Fruit fly (Drosophila melanogaster) whole organism, prepupa: ENCODE results near the gene CG32187.

Experiments used
- CG10631 ChIP-seq: fragments of 200-800 bp; sonication (Bioruptor generic); optimal IDR thresholded peaks from 2 replicates; lab custom pipeline; 2016; ENCODE audit warnings: missing biosample characterization, missing genetic modification characterization
- CG11762 ChIP-seq: fragments of 200-800 bp; sonication (Bioruptor generic); optimal IDR thresholded peaks from 3 replicates; lab custom pipeline; 2016; ENCODE audit warnings: missing biosample characterization, missing genetic modification characterization; ENCODE audit not compliant: insufficient read depth
- CG15336 ChIP-seq: fragments of 200-800 bp; sonication (Bioruptor generic); IDR thresholded peaks from 2 replicates; pipeline ENCODE4 v1.3.6; 2022; ENCODE audit warnings: missing biosample characterization, missing genetic modification characterization
- CG16779 ChIP-seq: fragments of 200-800 bp; sonication (Bioruptor generic); optimal IDR thresholded peaks from 3 replicates; lab custom pipeline; 2017; ENCODE audit warnings: missing biosample characterization, mild to moderate bottlenecking, missing genetic modification characterization
- CG3032 ChIP-seq: fragments of 200-800 bp; optimal IDR thresholded peaks from 2 replicates; lab custom pipeline; 2019; ENCODE audit warnings: missing biosample characterization, mild to moderate bottlenecking, missing genetic modification characterization, moderate library complexity
- CG31627 ChIP-seq: fragments of 200-800 bp; sonication (Bioruptor generic); optimal IDR thresholded peaks from 3 replicates; lab custom pipeline; 2016; ENCODE audit warnings: missing biosample characterization, missing genetic modification characterization
- CG32006 ChIP-seq: fragments of 200-800 bp; sonication (Bioruptor generic); optimal IDR thresholded peaks from 3 replicates; lab custom pipeline; 2017; ENCODE audit warnings: missing biosample characterization, mild to moderate bottlenecking, missing genetic modification characterization
- CG34406 ChIP-seq: fragments of 200-800 bp; sonication (Bioruptor generic); optimal IDR thresholded peaks from 3 replicates; lab custom pipeline; 2016; ENCODE audit warnings: missing biosample characterization, missing genetic modification characterization
- CG6163 ChIP-seq: fragments of 200-800 bp; sonication (Bioruptor generic); IDR thresholded peaks from 3 replicates; pipeline ENCODE4 v1.3.6; 2022; ENCODE audit warnings: missing biosample characterization, missing genetic modification characterization
- CG6792 ChIP-seq: fragments of 200-800 bp; sonication (Bioruptor generic); optimal IDR thresholded peaks from 3 replicates; lab custom pipeline; 2016; ENCODE audit warnings: missing biosample characterization, missing genetic modification characterization
- CG8119 ChIP-seq: fragments of 200-800 bp; sonication (Bioruptor generic); IDR thresholded peaks from 3 replicates; pipeline ENCODE4 v1.3.6; 2022; ENCODE audit warnings: missing biosample characterization, missing genetic modification characterization
- CG9139 ChIP-seq: fragments of 200-800 bp; sonication (Bioruptor generic); optimal IDR thresholded peaks from 3 replicates; lab custom pipeline; 2017; ENCODE audit warnings: missing biosample characterization, mild to moderate bottlenecking, missing genetic modification characterization
- Eip75B ChIP-seq: fragments of 200-800 bp; sonication (Bioruptor generic); optimal IDR thresholded peaks from 3 replicates; lab custom pipeline; 2016; ENCODE audit warnings: missing biosample characterization, missing genetic modification characterization
- Eip78C ChIP-seq: fragments of 200-800 bp; sonication (Bioruptor generic); peaks from one replicate; lab custom pipeline; 2016; ENCODE audit warnings: missing biosample characterization, missing genetic modification characterization
- Eip93F ChIP-seq: fragments of 200-800 bp; sonication (Bioruptor generic); optimal IDR thresholded peaks from 2 replicates; lab custom pipeline; 2016; ENCODE audit warnings: missing biosample characterization, mild to moderate bottlenecking, missing genetic modification characterization
- Ets21C ChIP-seq: fragments of 200-800 bp; sonication (Bioruptor generic); optimal IDR thresholded peaks from 3 replicates; lab custom pipeline; 2016; ENCODE audit warnings: missing biosample characterization, missing genetic modification characterization
- Ets96B ChIP-seq: fragments of 200-800 bp; optimal IDR thresholded peaks from 2 replicates; lab custom pipeline; 2019; ENCODE audit warnings: missing biosample characterization, mild to moderate bottlenecking, missing genetic modification characterization, moderate library complexity
- Hr38 ChIP-seq: sonication (Bioruptor generic); optimal IDR thresholded peaks from 2 replicates; lab custom pipeline; 2016; ENCODE audit warnings: missing biosample characterization, missing genetic modification characterization
- Hr4 ChIP-seq: fragments of 200-800 bp; sonication (Bioruptor generic); optimal IDR thresholded peaks from 3 replicates; lab custom pipeline; 2016; ENCODE audit warnings: missing biosample characterization, missing genetic modification characterization
- Lpt ChIP-seq: fragments of 200-800 bp; sonication (Bioruptor generic); optimal IDR thresholded peaks from 3 replicates; lab custom pipeline; 2016; ENCODE audit warnings: missing biosample characterization, missing genetic modification characterization
- OdsH ChIP-seq: fragments of 200-800 bp; sonication (Bioruptor generic); optimal IDR thresholded peaks from 3 replicates; lab custom pipeline; 2016; ENCODE audit warnings: missing biosample characterization, missing genetic modification characterization
- Smox ChIP-seq: fragments of 200-800 bp; sonication (Bioruptor generic); optimal IDR thresholded peaks from 3 replicates; lab custom pipeline; 2016; ENCODE audit warnings: missing biosample characterization, missing genetic modification characterization
- Sox102F ChIP-seq: fragments of 200-800 bp; sonication (Bioruptor generic); optimal IDR thresholded peaks from 2 replicates; lab custom pipeline; 2016; ENCODE audit warnings: missing biosample characterization, mild to moderate bottlenecking, missing genetic modification characterization
- Sox14 ChIP-seq: fragments of 200-800 bp; sonication (Bioruptor generic); optimal IDR thresholded peaks from 3 replicates; lab custom pipeline; 2016; ENCODE audit warnings: missing biosample characterization, missing genetic modification characterization
- Sox15 ChIP-seq: fragments of 200-800 bp; sonication (Bioruptor generic); optimal IDR thresholded peaks from 3 replicates; lab custom pipeline; 2016; ENCODE audit warnings: missing biosample characterization, missing genetic modification characterization
- achi ChIP-seq: fragments of 200-800 bp; sonication (Bioruptor generic); optimal IDR thresholded peaks from 3 replicates; lab custom pipeline; 2016; ENCODE audit warnings: missing biosample characterization, missing genetic modification characterization
- acj6 ChIP-seq: fragments of 200-800 bp; sonication (Bioruptor generic); optimal IDR thresholded peaks from 3 replicates; lab custom pipeline; 2016; ENCODE audit warnings: missing biosample characterization, missing genetic modification characterization
- cyc ChIP-seq: fragments of 200-800 bp; sonication (Bioruptor generic); optimal IDR thresholded peaks from 3 replicates; lab custom pipeline; 2016; ENCODE audit warnings: missing biosample characterization, missing genetic modification characterization
- dac ChIP-seq: fragments of 200-800 bp; sonication (Bioruptor generic); optimal IDR thresholded peaks from 2 replicates; lab custom pipeline; 2017; ENCODE audit warnings: missing biosample characterization, mild to moderate bottlenecking, missing genetic modification characterization
- eg ChIP-seq: fragments of 200-800 bp; sonication (Bioruptor generic); IDR thresholded peaks from 3 replicates; pipeline ENCODE4 v1.3.6; 2022; ENCODE audit warnings: missing biosample characterization, missing genetic modification characterization
- esn ChIP-seq: fragments of 200-800 bp; sonication (Bioruptor generic); optimal IDR thresholded peaks from 2 replicates; lab custom pipeline; 2016; ENCODE audit warnings: missing biosample characterization, mild to moderate bottlenecking, missing genetic modification characterization, moderate library complexity
- fd85E ChIP-seq: fragments of 200-800 bp; sonication (Bioruptor generic); optimal IDR thresholded peaks from 3 replicates; lab custom pipeline; 2016; ENCODE audit warnings: missing biosample characterization, missing genetic modification characterization
- fkh ChIP-seq: fragments of 200-800 bp; sonication (Bioruptor generic); optimal IDR thresholded peaks from 3 replicates; lab custom pipeline; 2017; ENCODE audit warnings: missing biosample characterization, mild to moderate bottlenecking, missing genetic modification characterization, moderate library complexity
- lz ChIP-seq: fragments of 200-800 bp; sonication (Bioruptor generic); optimal IDR thresholded peaks from 3 replicates; lab custom pipeline; 2016; ENCODE audit warnings: missing biosample characterization, missing genetic modification characterization
- ss ChIP-seq, 2 experiments: fragments of 200-800 bp; sonication (Bioruptor generic); optimal IDR thresholded peaks; 2 replicates in 1 of 2; 3 replicates in 1 of 2; lab custom pipeline; 2017 to 2018; ENCODE audit warnings: mild to moderate bottlenecking in 2 of 2, missing biosample characterization in 2 of 2, missing genetic modification characterization in 2 of 2, moderate library complexity in 1 of 2
- svp ChIP-seq: fragments of 200-800 bp; sonication (Bioruptor generic); peaks from one replicate; lab custom pipeline; 2016; ENCODE audit warnings: missing biosample characterization, missing genetic modification characterization
- vri ChIP-seq: fragments of 200-800 bp; sonication (Bioruptor generic); optimal IDR thresholded peaks from 3 replicates; lab custom pipeline; 2016; ENCODE audit warnings: missing biosample characterization, mild to moderate bottlenecking, missing genetic modification characterization

CG32187 gene

DNA sequence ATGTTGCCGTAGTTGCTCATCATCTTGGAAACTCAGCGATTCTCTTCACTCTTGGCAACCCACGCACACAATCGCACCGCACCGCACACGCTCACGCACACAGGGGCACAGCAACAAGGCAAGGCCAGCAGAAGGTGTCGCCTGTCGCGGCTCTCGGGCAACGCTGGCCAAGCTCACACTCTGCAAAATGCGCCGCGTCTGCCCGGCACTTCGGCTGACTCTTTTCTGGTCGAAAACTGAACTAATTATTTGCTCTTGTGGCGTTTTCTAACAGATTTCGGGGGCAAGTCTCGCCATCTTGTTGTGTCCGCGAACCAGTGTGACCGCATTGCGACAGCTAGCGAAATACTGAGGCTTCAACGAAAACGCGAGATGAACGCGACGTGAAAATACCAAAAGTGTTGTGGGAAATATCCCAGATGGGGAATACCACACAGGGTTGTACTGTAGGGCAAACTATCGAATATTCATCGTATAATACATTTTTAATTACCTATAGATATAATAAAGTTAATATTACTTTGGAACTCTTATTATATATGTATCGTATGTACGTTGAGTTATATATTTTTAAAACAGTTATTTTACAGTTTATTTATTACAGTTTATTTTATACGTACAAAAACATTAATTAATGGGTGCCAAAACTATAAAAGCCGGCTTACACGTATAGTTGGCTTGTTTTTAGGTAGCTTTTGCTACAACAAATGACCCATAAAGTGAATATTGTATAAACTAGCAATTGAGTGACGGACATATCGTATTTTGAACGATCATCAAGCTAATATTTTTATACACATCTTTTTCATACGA lies 40.2 kb upstream of the CG32187 start, which contains the start of the genes MED19 and CG7430 (continued):
- no peak for TF ChIP-seq Eip75B (GFP tag; lab: Kevin White, UChicago)
- peak; percentile 2 for TF ChIP-seq cyc
- no peak for TF ChIP-seq CG34406 (GFP tag; lab: Kevin White, UChicago)
- no peak for TF ChIP-seq OdsH (GFP tag; lab: Kevin White, UChicago)
- no peak for TF ChIP-seq Ets96B (tag; lab: Kevin White, UChicago)
- peak; percentile 56 for TF ChIP-seq Eip78C (GFP tag; lab: Kevin White, UChicago)
- no peak for TF ChIP-seq Eip93F (GFP tag; lab: Kevin White, UChicago)
- TF ChIP-seq Lpt, result no peak
- TF ChIP-seq Hr4 (GFP tag; lab: Kevin White, UChicago), result no peak
- no peak for TF ChIP-seq dac (GFP tag; lab: Kevin White, UChicago)
- TF ChIP-seq achi, result no peak
- peak; percentile 20 for TF ChIP-seq esn (GFP tag; lab: Kevin White, UChicago)
- TF ChIP-seq CG10631 (GFP tag; lab: Kevin White, UChicago), result no peak
- no peak for TF ChIP-seq CG9139
- no peak for TF ChIP-seq CG3032 (tag; lab: Kevin White, UChicago)
- no peak for TF ChIP-seq Ets21C (GFP tag; lab: Kevin White, UChicago)
- peak; percentile 46; the same call in 1 of the 3 replicates for TF ChIP-seq CG6163
- TF ChIP-seq lz, result peak; percentile 19
- no peak for TF ChIP-seq CG16779 (tag; lab: Kevin White, UChicago)
- no peak for TF ChIP-seq CG11762 (GFP tag; lab: Kevin White, UChicago)
- TF ChIP-seq Sox102F (GFP tag; lab: Kevin White, UChicago), result no peak
- peak; percentile 51; the same call in 1 of the 2 replicates for TF ChIP-seq CG15336
- peak; percentile 23 for TF ChIP-seq vri
- TF ChIP-seq Sox15 (GFP tag; lab: Kevin White, UChicago), result no peak
- no peak for TF ChIP-seq acj6 (GFP tag; lab: Kevin White, UChicago)
- peak in 1 of 2 experiments; percentile 64 for TF ChIP-seq ss (GFP tag; optimal IDR thresholded peaks at IDR 0.05; lab: Kevin White, UChicago)
- peak; percentile 33; the same call in 1 of the 3 replicates for TF ChIP-seq CG8119 (GFP tag; lab: Robert Waterston, UW)
- no peak for TF ChIP-seq fkh (GFP tag; lab: Kevin White, UChicago)
- TF ChIP-seq Hr38 (GFP tag; lab: Kevin White, UChicago), result no peak

DNA sequence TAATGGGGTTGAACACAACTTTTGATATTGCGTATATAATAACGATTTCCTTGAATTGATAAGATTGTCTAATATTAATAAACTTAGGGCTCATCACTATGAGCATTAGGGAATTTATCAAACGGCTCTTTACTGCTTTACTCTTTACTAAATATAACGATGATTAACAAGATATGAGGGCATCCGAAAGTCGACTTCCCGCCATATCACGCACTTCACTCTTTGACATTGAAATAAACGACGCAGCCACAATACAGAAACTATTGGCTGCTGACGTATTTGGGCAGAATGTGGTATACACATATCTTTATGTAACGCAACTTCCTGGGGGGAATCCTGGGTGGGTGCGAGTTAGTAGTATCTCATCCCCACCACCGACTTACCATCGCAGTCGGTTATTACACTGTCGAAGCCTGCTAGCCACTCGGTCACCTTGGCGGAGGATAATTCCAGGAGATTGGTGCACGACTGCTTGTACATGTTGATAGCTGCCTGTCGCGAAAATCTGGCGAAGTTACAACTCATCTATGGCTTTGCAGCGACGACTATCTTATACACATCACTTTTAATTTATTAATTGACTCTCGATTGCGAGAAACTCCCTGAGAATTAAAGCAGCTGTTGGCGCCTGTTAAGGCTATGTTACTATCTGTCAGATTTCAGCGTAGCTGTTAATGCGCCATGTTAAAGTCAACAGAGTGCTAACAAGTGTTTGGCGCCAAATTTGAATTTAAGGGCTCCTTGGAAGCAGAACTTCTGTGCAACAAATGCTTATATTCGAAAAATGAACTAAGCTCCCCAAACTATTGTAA lies 36.9 kb upstream of the CG32187 start, which contains the start of gene CG5567:
Gene CG5567 (minus strand): TSS at position 653 of the 812 bp plus-strand sequence.
- TF ChIP-seq esn (GFP tag; lab: Kevin White, UChicago), result peak; percentile 16
- no peak for TF ChIP-seq CG6792 (GFP tag; lab: Kevin White, UChicago)
- TF ChIP-seq CG10631 (GFP tag; lab: Kevin White, UChicago), result no peak
- TF ChIP-seq achi, result peak; percentile 98
- no peak for TF ChIP-seq ss (GFP tag; optimal IDR thresholded peaks at IDR 0.05; lab: Kevin White, UChicago)
- TF ChIP-seq CG34406 (GFP tag; lab: Kevin White, UChicago), result no peak
- peak; percentile 74 for TF ChIP-seq CG3032 (tag; lab: Kevin White, UChicago)
- peak; percentile 14 for TF ChIP-seq Sox14 (GFP tag; lab: Kevin White, UChicago)
- TF ChIP-seq Eip78C (GFP tag; lab: Kevin White, UChicago), result peak; percentile 56
- no peak for TF ChIP-seq Hr38 (GFP tag; lab: Kevin White, UChicago)
- TF ChIP-seq svp (GFP tag; lab: Kevin White, UChicago), result peak; percentile 72
- no peak for TF ChIP-seq acj6 (GFP tag; lab: Kevin White, UChicago)
- TF ChIP-seq fd85E (GFP tag; lab: Kevin White, UChicago), result no peak
- peak; percentile 28 for TF ChIP-seq CG32006 (GFP tag; lab: Kevin White, UChicago)
- TF ChIP-seq eg, result peak; percentile 33; the same call in 1 of the 3 replicates
- no peak for TF ChIP-seq Smox (GFP tag; lab: Kevin White, UChicago)
- no peak for TF ChIP-seq CG31627
